Fruit fly (Drosophila melanogaster): ENCODE measurements around the gene Dred.

dm6 chr3L:19521093-19521492 lies 22.9 kb downstream of the Dred start:
- TF ChIP-seq h (optimal IDR thresholded peaks at IDR 0.05) (no peak), Sin3A (optimal IDR thresholded peaks at IDR 0.05) (no peak), insv (optimal IDR thresholded peaks at IDR 0.05) (no peak), ttk (optimal IDR thresholded peaks at IDR 0.05) (no peak), Myc (optimal IDR thresholded peaks at IDR 0.05) (no peak), psq (optimal IDR thresholded peaks at IDR 0.05) (no peak)

All from Kc167 (cell line).